Worm (Caenorhabditis elegans) whole organism, L3 larva: Measurements from ENCODE around the gene F46C8.8.

Source experiments
- aly-2 ChIP-seq: fragments of 150-350 bp; optimal IDR thresholded peaks from 2 replicates; lab custom pipeline; 2014; ENCODE audit warnings: missing biosample characterization, missing genetic modification characterization
- ama-1 ChIP-seq: fragments of 150-350 bp; optimal IDR thresholded peaks from 2 replicates; lab custom pipeline; 2018
- ceh-28 ChIP-seq: fragments of 150-350 bp; optimal IDR thresholded peaks from 2 replicates; lab custom pipeline; 2014; ENCODE audit warnings: missing biosample characterization, missing genetic modification reagents, missing genetic modification characterization
- eor-1 ChIP-seq, 2 experiments: fragments of 150-350 bp; optimal IDR thresholded peaks; 2 replicates each; lab custom pipeline; 2014 to 2018; ENCODE audit warnings: missing biosample characterization in 2 of 2, missing genetic modification characterization in 2 of 2
- jun-1 ChIP-seq: fragments of 150-350 bp; optimal IDR thresholded peaks from 2 replicates; lab custom pipeline; 2014; ENCODE audit warnings: missing biosample characterization, missing genetic modification reagents, missing genetic modification characterization
- lin-39 ChIP-seq: fragments of 150-350 bp; optimal IDR thresholded peaks from 2 replicates; lab custom pipeline; 2018; ENCODE audit warnings: missing biosample characterization, missing genetic modification reagents, missing genetic modification characterization
- mdl-1 ChIP-seq: fragments of 150-350 bp; optimal IDR thresholded peaks from 2 replicates; lab custom pipeline; 2014; ENCODE audit warnings: missing biosample characterization, missing genetic modification characterization
- nfya-1 ChIP-seq: sonication (generic microtip); optimal IDR thresholded peaks from 2 replicates; lab custom pipeline; 2017; ENCODE audit warnings: missing genetic modification characterization, mild to moderate bottlenecking, missing compliant biosample characterization, antibody characterized with exemption, moderate library complexity; ENCODE audit not compliant: insufficient read depth
- nhr-11 ChIP-seq: fragments of 150-350 bp; optimal IDR thresholded peaks from 2 replicates; lab custom pipeline; 2014; ENCODE audit warnings: missing biosample characterization, missing genetic modification characterization
- nhr-43 ChIP-seq: sonication (generic microtip); optimal IDR thresholded peaks from 2 replicates; lab custom pipeline; 2016; ENCODE audit warnings: mild to moderate bottlenecking, missing genetic modification characterization, missing compliant biosample characterization; ENCODE audit not compliant: poor library complexity, severe bottlenecking
- nhr-76 ChIP-seq: fragments of 150-350 bp; sonication (generic microtip); optimal IDR thresholded peaks from 5 replicates; lab custom pipeline; 2014; ENCODE audit warnings: missing biosample characterization, missing genetic modification characterization
- unc-39 ChIP-seq: sonication (generic microtip); optimal IDR thresholded peaks from 4 replicates; lab custom pipeline; 2017; ENCODE audit warnings: missing biosample characterization, missing genetic modification characterization
- zag-1 ChIP-seq: fragments of 150-350 bp; optimal IDR thresholded peaks from 2 replicates; lab custom pipeline; 2014; ENCODE audit warnings: missing biosample characterization, missing genetic modification characterization
- ztf-11 ChIP-seq: fragments of 150-350 bp; optimal IDR thresholded peaks from 2 replicates; lab custom pipeline; 2014; ENCODE audit warnings: missing biosample characterization, missing genetic modification characterization

ce11 chrX:7558928-7559455 lies 4.8 kb upstream of the F46C8.8 start, which contains the start of the genes PDB1.1 and F08C6.5:
- TF ChIP-seq ztf-11 (tag; lab: Kevin White, UChicago): no peak
- TF ChIP-seq ama-1 (lab: Kevin White, UChicago): no peak
- TF ChIP-seq mdl-1: no peak
- no peak for TF ChIP-seq nhr-43 (tag; lab: Kevin White, UChicago)
- no peak for TF ChIP-seq nhr-76 (tag; lab: Kevin White, UChicago)
- peak; percentile 37 for TF ChIP-seq jun-1 (tag; lab: Kevin White, UChicago)
- TF ChIP-seq unc-39 (tag; lab: Kevin White, UChicago): no peak
- TF ChIP-seq ceh-28 (tag; lab: Kevin White, UChicago): no peak
- no peak for TF ChIP-seq nhr-11
- TF ChIP-seq zag-1 (tag; lab: Kevin White, UChicago): no peak
- no peak for TF ChIP-seq nfya-1 (tag; lab: Kevin White, UChicago)
- TF ChIP-seq aly-2 (tag; lab: Kevin White, UChicago): no peak
- no peak for TF ChIP-seq eor-1 (tag; optimal IDR thresholded peaks at IDR 0.05; lab: Kevin White, UChicago)
- no peak for TF ChIP-seq lin-39 (tag; lab: Kevin White, UChicago)
